Fruit fly (Drosophila melanogaster): Measurements from ENCODE around the gene CG7968.

CG7968 gene

dm6 chr2L:13845178-13845577 lies 4.0 kb upstream of the CG7968 start, which contains the start of gene CG8997:
CG8997 (minus strand) TSS chr2L:13845325.
- TF ChIP-seq CG8159 (tag; optimal IDR thresholded peaks at IDR 0.05): no peak
- TF ChIP-seq CG17806 (tag; optimal IDR thresholded peaks at IDR 0.05): no peak
- TF ChIP-seq EcR (GFP tag; optimal IDR thresholded peaks at IDR 0.05): no peak
- no peak for TF ChIP-seq Snoo (tag; optimal IDR thresholded peaks at IDR 0.05)
- TF ChIP-seq Ets98B (GFP tag; IDR thresholded peaks at IDR 0.05): no peak
- no peak for TF ChIP-seq gl (tag; optimal IDR thresholded peaks at IDR 0.05)
- no peak for TF ChIP-seq CG4496 (GFP tag; IDR thresholded peaks at IDR 0.05)
- no peak for TF ChIP-seq CG14655 (GFP tag; optimal IDR thresholded peaks at IDR 0.05)
- no peak for TF ChIP-seq CG32121 (GFP tag; IDR thresholded peaks at IDR 0.05)
- no peak for TF ChIP-seq CG8301 (tag; optimal IDR thresholded peaks at IDR 0.05)
- no peak for TF ChIP-seq D1 (tag; optimal IDR thresholded peaks at IDR 0.05)
- no peak for TF ChIP-seq Pif1B (GFP tag; optimal IDR thresholded peaks at IDR 0.05)
- TF ChIP-seq CG13204 (GFP tag; optimal IDR thresholded peaks at IDR 0.05): no peak
- TF ChIP-seq CG9948 (tag; optimal IDR thresholded peaks at IDR 0.05): no peak
- TF ChIP-seq CG12605 (GFP tag; IDR thresholded peaks at IDR 0.05): no peak
- no peak for TF ChIP-seq CG10348 (GFP tag; IDR thresholded peaks at IDR 0.05)
- no peak for TF ChIP-seq Pif1A (GFP tag; optimal IDR thresholded peaks at IDR 0.05)

- TF ChIP-seq CG17806 (tag; optimal IDR thresholded peaks at IDR 0.05): no peak
Measured at dm6 chr2L:13846239-13846802, 2.9 kb upstream of the CG7968 start, which contains the start of gene CG7916. CG7916 (plus strand) TSS chr2L:13846752.

- TF ChIP-seq CG15710 (tag; optimal IDR thresholded peaks at IDR 0.05) (no peak), CG4496 (GFP tag; IDR thresholded peaks at IDR 0.05) (no peak), CG9948 (tag; optimal IDR thresholded peaks at IDR 0.05) (no peak), Pif1B (GFP tag; optimal IDR thresholded peaks at IDR 0.05) (no peak), Pif1A (GFP tag; optimal IDR thresholded peaks at IDR 0.05) (no peak), rn (GFP tag; IDR thresholded peaks at IDR 0.05) (no peak), D1 (tag; optimal IDR thresholded peaks at IDR 0.05) (no peak), CG8301 (tag; optimal IDR thresholded peaks at IDR 0.05) (no peak), Snoo (tag; optimal IDR thresholded peaks at IDR 0.05) (no peak)
Measured at dm6 chr2L:13847625-13848024, 1.6 kb upstream of the CG7968 start, which contains the start of gene CG7953. CG7953 (plus strand) TSS chr2L:13847925.

dm6 chr2L:13851098-13851497 lies 1.9 kb downstream of the CG7968 start:
- TF ChIP-seq rn (GFP tag; IDR thresholded peaks at IDR 0.05) (no peak), gl (tag; optimal IDR thresholded peaks at IDR 0.05) (no peak), CG4496 (GFP tag; IDR thresholded peaks at IDR 0.05) (no peak), CG14655 (GFP tag; optimal IDR thresholded peaks at IDR 0.05) (no peak), CG32121 (GFP tag; IDR thresholded peaks at IDR 0.05) (no peak), Snoo (tag; optimal IDR thresholded peaks at IDR 0.05) (no peak), CG9948 (tag; optimal IDR thresholded peaks at IDR 0.05) (no peak), CG8159 (tag; optimal IDR thresholded peaks at IDR 0.05) (no peak), Pif1A (GFP tag; optimal IDR thresholded peaks at IDR 0.05) (no peak), EcR (GFP tag; optimal IDR thresholded peaks at IDR 0.05) (no peak), CG12605 (GFP tag; IDR thresholded peaks at IDR 0.05) (no peak), CG17806 (tag; optimal IDR thresholded peaks at IDR 0.05) (no peak), fd96Ca (GFP tag; IDR thresholded peaks at IDR 0.05) (no peak), Pif1B (GFP tag; optimal IDR thresholded peaks at IDR 0.05) (no peak), D1 (tag; optimal IDR thresholded peaks at IDR 0.05) (no peak), CG10348 (GFP tag; IDR thresholded peaks at IDR 0.05) (no peak), CG15710 (tag; optimal IDR thresholded peaks at IDR 0.05) (no peak), CG13204 (GFP tag; optimal IDR thresholded peaks at IDR 0.05) (no peak), CG34367 (tag; optimal IDR thresholded peaks at IDR 0.05) (no peak), CG8301 (tag; optimal IDR thresholded peaks at IDR 0.05) (no peak)

- TF ChIP-seq CG17806 (tag; optimal IDR thresholded peaks at IDR 0.05): no peak
- TF ChIP-seq gl (tag; optimal IDR thresholded peaks at IDR 0.05): no peak
- TF ChIP-seq rn (GFP tag; IDR thresholded peaks at IDR 0.05): no peak
- TF ChIP-seq Ets98B (GFP tag; IDR thresholded peaks at IDR 0.05): no peak
- no peak for TF ChIP-seq EcR (GFP tag; optimal IDR thresholded peaks at IDR 0.05)
- no peak for TF ChIP-seq CG13204 (GFP tag; optimal IDR thresholded peaks at IDR 0.05)
- no peak for TF ChIP-seq CG34367 (tag; optimal IDR thresholded peaks at IDR 0.05)
- no peak for TF ChIP-seq CG32121 (GFP tag; IDR thresholded peaks at IDR 0.05)
- no peak for TF ChIP-seq CG4496 (GFP tag; IDR thresholded peaks at IDR 0.05)
- no peak for TF ChIP-seq CG15710 (tag; optimal IDR thresholded peaks at IDR 0.05)
- TF ChIP-seq CG12605 (GFP tag; IDR thresholded peaks at IDR 0.05): no peak
- TF ChIP-seq CG8301 (tag; optimal IDR thresholded peaks at IDR 0.05): no peak
- TF ChIP-seq CG9948 (tag; optimal IDR thresholded peaks at IDR 0.05): no peak
- TF ChIP-seq CG14655 (GFP tag; optimal IDR thresholded peaks at IDR 0.05): no peak
- TF ChIP-seq CG8159 (tag; optimal IDR thresholded peaks at IDR 0.05): no peak
- TF ChIP-seq Pif1A (GFP tag; optimal IDR thresholded peaks at IDR 0.05): no peak
- TF ChIP-seq D1 (tag; optimal IDR thresholded peaks at IDR 0.05): no peak
Measured at dm6 chr2L:13867653-13868052, 18.5 kb downstream of the CG7968 start.

- TF ChIP-seq CG4496 (GFP tag; IDR thresholded peaks at IDR 0.05): no peak
- no peak for TF ChIP-seq CG8301 (tag; optimal IDR thresholded peaks at IDR 0.05)
- TF ChIP-seq CG15710 (tag; optimal IDR thresholded peaks at IDR 0.05): no peak
- no peak for TF ChIP-seq Pif1A (GFP tag; optimal IDR thresholded peaks at IDR 0.05)
- no peak for TF ChIP-seq EcR (GFP tag; optimal IDR thresholded peaks at IDR 0.05)
- TF ChIP-seq CG32121 (GFP tag; IDR thresholded peaks at IDR 0.05): no peak
- TF ChIP-seq CG9948 (tag; optimal IDR thresholded peaks at IDR 0.05): no peak
- no peak for TF ChIP-seq CG14655 (GFP tag; optimal IDR thresholded peaks at IDR 0.05)
- TF ChIP-seq CG17806 (tag; optimal IDR thresholded peaks at IDR 0.05): no peak
- TF ChIP-seq D1 (tag; optimal IDR thresholded peaks at IDR 0.05): no peak
- TF ChIP-seq CG10348 (GFP tag; IDR thresholded peaks at IDR 0.05): no peak
- TF ChIP-seq Pif1B (GFP tag; optimal IDR thresholded peaks at IDR 0.05): no peak
- TF ChIP-seq gl (tag; optimal IDR thresholded peaks at IDR 0.05): no peak
Measured at dm6 chr2L:13869400-13869799, 20.2 kb downstream of the CG7968 start.

Data from whole organism, pupa.